Fruit fly (Drosophila melanogaster) whole organism, adult: ENCODE data around the gene ps.

Source experiments
- CG11617 ChIP-seq: fragments of 200-800 bp; sonication (Bioruptor generic); optimal IDR thresholded peaks from 2 replicates; lab custom pipeline; 2017; ENCODE audit warnings: mild to moderate bottlenecking, missing biosample characterization, missing genetic modification reagents, missing genetic modification characterization
- CG12768 ChIP-seq: fragments of 200-800 bp; sonication (Bioruptor generic); optimal IDR thresholded peaks from 2 replicates; lab custom pipeline; 2017; ENCODE audit warnings: missing biosample characterization, missing genetic modification characterization, mild to moderate bottlenecking, moderate library complexity, missing genetic modification reagents
- CG14711 ChIP-seq: fragments of 200-800 bp; sonication (Bioruptor generic); optimal IDR thresholded peaks from 2 replicates; lab custom pipeline; 2018; ENCODE audit warnings: missing biosample characterization, mild to moderate bottlenecking, missing genetic modification characterization, moderate library complexity
- CG1620 ChIP-seq: fragments of 200-800 bp; sonication (Bioruptor generic); optimal IDR thresholded peaks from 2 replicates; lab custom pipeline; 2016; ENCODE audit warnings: missing biosample characterization, missing genetic modification characterization
- CG33017 ChIP-seq: fragments of 200-800 bp; sonication (Bioruptor generic); optimal IDR thresholded peaks from 2 replicates; lab custom pipeline; 2018; ENCODE audit warnings: missing biosample characterization, mild to moderate bottlenecking, missing genetic modification characterization, moderate library complexity
- CG5204 ChIP-seq: fragments of 200-800 bp; sonication (Bioruptor generic); optimal IDR thresholded peaks from 2 replicates; lab custom pipeline; 2016; ENCODE audit warnings: missing biosample characterization, missing genetic modification characterization
- CG7045 ChIP-seq: fragments of 200-800 bp; sonication (Bioruptor generic); optimal IDR thresholded peaks from 2 replicates; lab custom pipeline; 2017; ENCODE audit warnings: missing biosample characterization, mild to moderate bottlenecking, missing genetic modification characterization
- CG7101 ChIP-seq: fragments of 200-800 bp; sonication (Bioruptor generic); optimal IDR thresholded peaks from 2 replicates; lab custom pipeline; 2018; ENCODE audit warnings: missing biosample characterization, mild to moderate bottlenecking, missing genetic modification characterization, moderate library complexity
- Clk ChIP-seq: fragments of 200-800 bp; sonication (Bioruptor generic); optimal IDR thresholded peaks from 2 replicates; lab custom pipeline; 2017; ENCODE audit warnings: missing biosample characterization, missing genetic modification characterization
- Crg-1 ChIP-seq: fragments of 200-800 bp; sonication (Bioruptor generic); optimal IDR thresholded peaks from 2 replicates; lab custom pipeline; 2016; ENCODE audit warnings: missing biosample characterization, missing genetic modification characterization
- Hr96 ChIP-seq: fragments of 200-800 bp; sonication (Bioruptor generic); optimal IDR thresholded peaks from 2 replicates; lab custom pipeline; 2016; ENCODE audit warnings: missing biosample characterization, missing genetic modification characterization
- Mnt ChIP-seq: fragments of 200-800 bp; sonication (Bioruptor generic); optimal IDR thresholded peaks from 2 replicates; lab custom pipeline; 2016; ENCODE audit warnings: missing biosample characterization, mild to moderate bottlenecking, missing genetic modification characterization
- bab1 ChIP-seq: fragments of 200-800 bp; sonication (Bioruptor generic); optimal IDR thresholded peaks from 3 replicates; lab custom pipeline; 2019; ENCODE audit warnings: missing biosample characterization, mild to moderate bottlenecking, missing genetic modification characterization, moderate library complexity
- cic ChIP-seq: fragments of 200-800 bp; sonication (Bioruptor generic); optimal IDR thresholded peaks from 2 replicates; lab custom pipeline; 2017; ENCODE audit warnings: missing biosample characterization, mild to moderate bottlenecking, missing genetic modification characterization, moderate library complexity
- cnc ChIP-seq, 2 experiments: fragments of >200 bp; optimal IDR thresholded peaks; 2 replicates each; lab custom pipeline; 2017
- kay ChIP-seq: fragments of 200-800 bp; sonication (Bioruptor generic); peaks from one replicate; lab custom pipeline; 2016; ENCODE audit warnings: missing biosample characterization, missing genetic modification characterization, borderline replicate concordance
- ovo ChIP-seq: fragments of 200-800 bp; sonication (Bioruptor generic); optimal IDR thresholded peaks from 2 replicates; lab custom pipeline; 2016; ENCODE audit warnings: missing biosample characterization, missing genetic modification characterization
- pad ChIP-seq: fragments of 200-800 bp; sonication (Bioruptor generic); optimal IDR thresholded peaks from 3 replicates; lab custom pipeline; 2017; ENCODE audit warnings: missing biosample characterization, missing genetic modification characterization, mild to moderate bottlenecking, moderate library complexity, missing genetic modification reagents
- tj ChIP-seq: fragments of 200-800 bp; sonication (Bioruptor generic); optimal IDR thresholded peaks from 3 replicates; lab custom pipeline; 2017; ENCODE audit warnings: missing biosample characterization, mild to moderate bottlenecking, missing genetic modification characterization, moderate library complexity
- toe ChIP-seq: fragments of 200-800 bp; sonication (Bioruptor generic); optimal IDR thresholded peaks from 2 replicates; lab custom pipeline; 2016; ENCODE audit warnings: missing biosample characterization, missing genetic modification characterization

ps gene

DNA sequence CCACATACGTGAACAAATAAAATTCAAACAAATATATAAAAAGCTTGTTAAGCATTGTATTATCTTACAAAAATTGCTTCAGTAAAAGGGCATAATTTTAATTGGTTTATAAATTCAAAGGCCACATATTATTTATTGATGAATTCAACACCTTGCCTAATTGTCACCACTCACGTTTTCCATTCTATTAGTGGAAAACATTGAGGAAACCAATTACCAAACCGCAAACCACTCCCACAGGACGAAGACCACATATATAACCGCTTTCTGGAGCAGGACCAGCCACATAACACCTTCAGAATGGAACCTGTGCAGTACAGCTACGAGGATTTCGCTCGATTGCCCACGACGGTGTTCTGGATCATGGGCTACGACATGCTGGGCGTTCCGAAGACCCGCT is 19.9 kb upstream of the ps start, which contains the start of gene Or85f:
Or85f (plus strand) TSS at position 301 of the 400 bp plus-strand sequence.
- no peak for TF ChIP-seq CG12768 (GFP tag; lab: Kevin White, UChicago)
- no peak for TF ChIP-seq Crg-1 (GFP tag; lab: Kevin White, UChicago)
- no peak for TF ChIP-seq Mnt (GFP tag; lab: Kevin White, UChicago)
- no peak for TF ChIP-seq bab1 (GFP tag; lab: Kevin White, UChicago)
- TF ChIP-seq CG5204 (GFP tag; lab: Kevin White, UChicago): no peak
- no peak for TF ChIP-seq CG7101 (tag; lab: Kevin White, UChicago)
- no peak for TF ChIP-seq CG33017 (tag; lab: Kevin White, UChicago)
- no peak for TF ChIP-seq kay
- TF ChIP-seq pad (GFP tag; lab: Kevin White, UChicago): no peak
- TF ChIP-seq CG14711: no peak
- TF ChIP-seq toe (GFP tag; lab: Kevin White, UChicago): no peak
- no peak for TF ChIP-seq tj
- no peak for TF ChIP-seq CG7045 (GFP tag; lab: Kevin White, UChicago)
- TF ChIP-seq Hr96: no peak
- no peak for TF ChIP-seq CG11617 (GFP tag; lab: Kevin White, UChicago)
- TF ChIP-seq Clk: no peak
- TF ChIP-seq ovo (GFP tag; lab: Kevin White, UChicago): no peak
- TF ChIP-seq cnc (optimal IDR thresholded peaks at IDR 0.05; lab: Kevin White, UChicago): no peak
- TF ChIP-seq cic: no peak
- TF ChIP-seq CG1620 (GFP tag; lab: Kevin White, UChicago): no peak

DNA sequence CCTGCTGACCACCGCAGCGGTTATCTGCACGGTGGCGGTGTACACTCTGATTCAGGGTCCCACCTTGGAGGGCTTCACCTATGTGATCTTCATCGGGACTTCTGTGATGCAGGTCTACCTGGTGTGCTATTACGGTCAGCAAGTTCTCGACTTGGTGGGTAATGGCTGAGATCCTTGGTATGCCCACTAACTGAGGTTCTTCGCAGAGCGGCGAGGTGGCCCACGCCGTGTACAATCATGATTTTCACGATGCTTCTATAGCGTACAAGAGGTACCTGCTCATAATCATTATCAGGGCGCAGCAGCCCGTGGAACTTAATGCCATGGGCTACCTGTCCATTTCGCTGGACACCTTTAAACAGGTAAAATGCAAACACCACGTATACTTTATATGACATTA is 18.7 kb upstream of the ps start:
- TF ChIP-seq ovo (GFP tag; lab: Kevin White, UChicago) (no peak), CG1620 (GFP tag; lab: Kevin White, UChicago) (no peak), Hr96 (no peak), CG33017 (tag; lab: Kevin White, UChicago) (no peak), Clk (no peak), CG7045 (GFP tag; lab: Kevin White, UChicago) (no peak), CG14711 (no peak), CG12768 (GFP tag; lab: Kevin White, UChicago) (no peak), Crg-1 (GFP tag; lab: Kevin White, UChicago) (no peak), bab1 (GFP tag; lab: Kevin White, UChicago) (no peak), kay (no peak), pad (GFP tag; lab: Kevin White, UChicago) (no peak)

- peak; percentile 52 for TF ChIP-seq tj
- peak; percentile 82 for TF ChIP-seq CG11617 (GFP tag; lab: Kevin White, UChicago)
- TF ChIP-seq CG14711: peak; percentile 84
- TF ChIP-seq bab1 (GFP tag; lab: Kevin White, UChicago): peak; percentile 93
- TF ChIP-seq CG1620 (GFP tag; lab: Kevin White, UChicago): peak; percentile 69
- peak; percentile 76 for TF ChIP-seq CG33017 (tag; lab: Kevin White, UChicago)
- no peak for TF ChIP-seq cnc (optimal IDR thresholded peaks at IDR 0.05; lab: Kevin White, UChicago)
- TF ChIP-seq pad (GFP tag; lab: Kevin White, UChicago): peak; percentile 56
- peak; percentile 72 for TF ChIP-seq CG12768 (GFP tag; lab: Kevin White, UChicago)
- TF ChIP-seq toe (GFP tag; lab: Kevin White, UChicago): peak; percentile 62
- peak; percentile 65 for TF ChIP-seq CG7045 (GFP tag; lab: Kevin White, UChicago)
- peak; percentile 52 for TF ChIP-seq CG5204 (GFP tag; lab: Kevin White, UChicago)
- no peak for TF ChIP-seq cic
- no peak for TF ChIP-seq ovo (GFP tag; lab: Kevin White, UChicago)
- TF ChIP-seq Mnt (GFP tag; lab: Kevin White, UChicago): peak; percentile 62
- TF ChIP-seq Clk: peak; percentile 5
- TF ChIP-seq kay: no peak
- TF ChIP-seq Hr96: peak; percentile 34
- TF ChIP-seq Crg-1 (GFP tag; lab: Kevin White, UChicago): peak; percentile 70
- TF ChIP-seq CG7101 (tag; lab: Kevin White, UChicago): peak; percentile 89
Measured at dm6 chr3R:9399951-9400392, 17.8 kb upstream of the ps start, which contains the start of gene CG34117. Gene CG34117, minus strand, starts transcription at chr3R:9400053.

dm6 chr3R:9401127-9401603 is 16.6 kb upstream of the ps start, which contains the start of the genes RpL34b and CG8132:
Gene RpL34b, minus strand, starts transcription at chr3R:9401226.
Gene CG8132, plus strand, starts transcription at chr3R:9401495.
- TF ChIP-seq toe (GFP tag; lab: Kevin White, UChicago) (peak; percentile 97), ovo (GFP tag; lab: Kevin White, UChicago) (peak; percentile 98), cic (peak; percentile 88), tj (peak; percentile 87), CG7045 (GFP tag; lab: Kevin White, UChicago) (peak; percentile 95), CG1620 (GFP tag; lab: Kevin White, UChicago) (peak; percentile 99), kay (no peak), Mnt (GFP tag; lab: Kevin White, UChicago) (peak; percentile 100), CG5204 (GFP tag; lab: Kevin White, UChicago) (peak; percentile 96), CG33017 (tag; lab: Kevin White, UChicago) (peak; percentile 97), Clk (peak; percentile 94), CG12768 (GFP tag; lab: Kevin White, UChicago) (peak; percentile 95), CG7101 (tag; lab: Kevin White, UChicago) (peak; percentile 98), Hr96 (peak; percentile 98), cnc (optimal IDR thresholded peaks at IDR 0.05; lab: Kevin White, UChicago) (no peak), Crg-1 (GFP tag; lab: Kevin White, UChicago) (peak; percentile 97), CG11617 (GFP tag; lab: Kevin White, UChicago) (peak; percentile 97), CG14711 (peak; percentile 94), bab1 (GFP tag; lab: Kevin White, UChicago) (peak; percentile 97), pad (GFP tag; lab: Kevin White, UChicago) (peak; percentile 91)

dm6 chr3R:9404104-9404512 is 13.6 kb upstream of the ps start, which contains the start of the genes CG9356, BBIP1 and CG8135:
Gene CG9356, minus strand, starts transcription at chr3R:9404269.
Gene BBIP1, plus strand, starts transcription at chr3R:9404385.
Gene CG8135, plus strand, starts transcription at chr3R:9404385.
- TF ChIP-seq kay (no peak), tj (peak; percentile 95), toe (GFP tag; lab: Kevin White, UChicago) (peak; percentile 81), CG5204 (GFP tag; lab: Kevin White, UChicago) (no peak), CG33017 (tag; lab: Kevin White, UChicago) (peak; percentile 36), pad (GFP tag; lab: Kevin White, UChicago) (peak; percentile 59), Hr96 (no peak), cic (peak; percentile 62), cnc (optimal IDR thresholded peaks at IDR 0.05; lab: Kevin White, UChicago) (no peak), Mnt (GFP tag; lab: Kevin White, UChicago) (peak; percentile 89), CG12768 (GFP tag; lab: Kevin White, UChicago) (peak; percentile 76), bab1 (GFP tag; lab: Kevin White, UChicago) (peak; percentile 87), CG14711 (peak; percentile 79), CG11617 (GFP tag; lab: Kevin White, UChicago) (peak; percentile 83), ovo (GFP tag; lab: Kevin White, UChicago) (peak; percentile 73), Crg-1 (GFP tag; lab: Kevin White, UChicago) (peak; percentile 76), CG7045 (GFP tag; lab: Kevin White, UChicago) (peak; percentile 49), Clk (peak; percentile 19), CG1620 (GFP tag; lab: Kevin White, UChicago) (peak; percentile 89), CG7101 (tag; lab: Kevin White, UChicago) (peak; percentile 78)
